Worm (Caenorhabditis elegans): ENCODE measurements around the gene T05H10.8.

DNA sequence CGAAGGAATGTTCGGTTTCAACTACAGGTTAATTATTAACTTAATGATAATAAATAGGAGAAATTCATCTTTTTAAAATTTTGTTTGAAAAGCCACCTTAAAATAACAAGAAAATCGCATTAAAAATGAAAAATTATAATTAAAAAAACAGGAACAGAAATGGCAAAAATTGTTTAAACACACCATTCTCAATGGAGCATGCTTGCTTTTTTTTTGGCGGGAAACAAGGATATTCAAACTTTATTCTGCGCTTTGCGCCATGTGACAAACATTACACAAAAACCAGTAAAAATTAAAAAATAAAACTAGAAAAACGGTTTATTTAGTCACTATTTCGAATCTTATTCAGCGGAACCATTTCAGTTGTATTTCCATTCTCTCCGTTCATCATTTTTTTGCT, 30.1 kb upstream of the T05H10.8 start:
- TF ChIP-seq egl-27 (tag; optimal IDR thresholded peaks at IDR 0.05) (no peak), lin-15B (tag; optimal IDR thresholded peaks at IDR 0.05) (no peak), nhr-237 (tag; optimal IDR thresholded peaks at IDR 0.05) (no peak), jun-1 (tag; optimal IDR thresholded peaks at IDR 0.05) (no peak), snpc-4 (tag; optimal IDR thresholded peaks at IDR 0.05) (no peak), ama-1 (optimal IDR thresholded peaks at IDR 0.05) (no peak), unc-62 (GFP tag; optimal IDR thresholded peaks at IDR 0.05) (no peak), R02D3.7 (tag; optimal IDR thresholded peaks at IDR 0.05) (no peak), mdl-1 (tag; optimal IDR thresholded peaks at IDR 0.05) (no peak), unc-39 (tag; optimal IDR thresholded peaks at IDR 0.05) (no peak), ceh-9 (tag; optimal IDR thresholded peaks at IDR 0.05) (no peak)
